Worm (Caenorhabditis elegans) whole organism, early embryonic: ENCODE data around the gene dsl-5.

Experiments
- B0310.2 ChIP-seq: sonication (generic microtip); optimal IDR thresholded peaks from 2 replicates; lab custom pipeline; 2016; ENCODE audit warnings: mild to moderate bottlenecking, missing genetic modification characterization, missing compliant biosample characterization
- F13C5.2 ChIP-seq: sonication (generic microtip); optimal IDR thresholded peaks from 2 replicates; lab custom pipeline; 2017; ENCODE audit warnings: mild to moderate bottlenecking, missing genetic modification characterization, inconsistent platforms, missing compliant biosample characterization
- aly-1 ChIP-seq: sonication (generic microtip); optimal IDR thresholded peaks from 2 replicates; lab custom pipeline; 2016; ENCODE audit warnings: missing genetic modification characterization, missing compliant biosample characterization
- ama-1 ChIP-seq: fragments of 150-350 bp; optimal IDR thresholded peaks from 2 replicates; lab custom pipeline; 2014
- ceh-13 ChIP-seq: fragments of 200-800 bp; sonication (Bioruptor generic); optimal IDR thresholded peaks from 2 replicates; lab custom pipeline; 2018; ENCODE audit warnings: mild to moderate bottlenecking, missing genetic modification characterization, missing compliant biosample characterization
- ceh-36 ChIP-seq: sonication (generic microtip); optimal IDR thresholded peaks from 2 replicates; lab custom pipeline; 2016; ENCODE audit warnings: missing genetic modification characterization, inconsistent platforms, missing compliant biosample characterization
- ets-7 ChIP-seq: sonication (generic microtip); optimal IDR thresholded peaks from 2 replicates; lab custom pipeline; 2016; ENCODE audit warnings: missing genotype, missing genetic modification characterization, missing compliant biosample characterization
- flt-1 ChIP-seq: fragments of 200-800 bp; sonication (Bioruptor generic); IDR thresholded peaks from 2 replicates; pipeline ENCODE4 v1.3.6; 2022; ENCODE audit warnings: missing genetic modification characterization, missing compliant biosample characterization
- hmbx-1 ChIP-seq: sonication (generic microtip); optimal IDR thresholded peaks from 2 replicates; lab custom pipeline; 2016; ENCODE audit warnings: mild to moderate bottlenecking, missing genetic modification characterization, missing compliant biosample characterization
- hmg-4 ChIP-seq: fragments of 200-800 bp; sonication (Bioruptor generic); optimal IDR thresholded peaks from 2 replicates; lab custom pipeline; 2018; ENCODE audit warnings: mild to moderate bottlenecking, missing genetic modification characterization, missing compliant biosample characterization
- hnd-1 ChIP-seq: sonication (generic microtip); optimal IDR thresholded peaks from 2 replicates; lab custom pipeline; 2016; ENCODE audit warnings: missing genetic modification characterization, missing compliant biosample characterization
- pes-1 ChIP-seq: fragments of 200-800 bp; sonication (Bioruptor generic); IDR thresholded peaks from 2 replicates; pipeline ENCODE4 v1.3.6; 2022; ENCODE audit warnings: missing genetic modification reagents, missing genetic modification characterization, missing compliant biosample characterization
- scrt-1 ChIP-seq: fragments of 200-800 bp; sonication (Bioruptor generic); IDR thresholded peaks from 2 replicates; pipeline ENCODE4 v1.3.6; 2022; ENCODE audit warnings: missing genetic modification characterization, missing compliant biosample characterization
- sea-1 ChIP-seq: fragments of 200-800 bp; sonication (Bioruptor generic); conservative IDR thresholded peaks from 2 replicates; pipeline ENCODE4 v1.3.6; 2022; ENCODE audit warnings: missing genetic modification characterization, missing compliant biosample characterization
- tbx-11 ChIP-seq: fragments of 200-800 bp; sonication (Bioruptor generic); IDR thresholded peaks from 2 replicates; pipeline ENCODE4 v1.3.6; 2022; ENCODE audit warnings: missing genetic modification characterization, missing compliant biosample characterization
- tbx-37 ChIP-seq: fragments of 200-800 bp; sonication (Bioruptor generic); conservative IDR thresholded peaks from 2 replicates; pipeline ENCODE4 v1.3.6; 2022; ENCODE audit warnings: missing genetic modification reagents, missing genetic modification characterization, missing compliant biosample characterization
- tra-4 ChIP-seq: sonication (generic microtip); optimal IDR thresholded peaks from 2 replicates; lab custom pipeline; 2017; ENCODE audit warnings: missing genetic modification characterization, missing compliant biosample characterization

Gene dsl-5

DNA sequence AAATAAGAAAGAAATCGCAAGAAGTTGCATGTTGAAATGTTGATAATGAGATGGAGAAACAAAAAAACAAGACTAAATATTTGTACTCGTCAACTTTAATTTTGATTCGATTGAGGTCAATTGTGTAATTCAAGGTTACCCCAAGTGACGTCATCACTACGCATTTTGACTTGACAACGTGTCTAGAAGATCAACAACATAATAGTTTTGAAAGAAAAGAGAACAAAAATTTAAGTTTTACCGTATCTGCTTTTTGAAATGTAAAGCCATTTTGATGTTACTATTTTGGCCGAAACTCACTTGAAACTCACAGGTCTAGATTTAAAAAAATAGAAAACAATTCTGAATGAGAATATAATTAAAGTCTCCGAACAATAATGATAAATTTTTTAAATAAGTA lies at the start of gene dsl-5:
dsl-5 (minus strand) TSS at position 101 of the 400 bp plus-strand sequence.
- no peak for TF ChIP-seq ceh-13 (GFP tag; lab: Kevin White, UChicago)
- no peak for TF ChIP-seq aly-1 (tag; lab: Kevin White, UChicago)
- no peak for TF ChIP-seq hnd-1 (tag; lab: Kevin White, UChicago)
- no peak for TF ChIP-seq pes-1 (GFP tag; lab: Robert Waterston, UW)
- no peak for TF ChIP-seq scrt-1 (GFP tag; lab: Robert Waterston, UW)
- no peak for TF ChIP-seq tbx-37 (GFP tag; lab: Robert Waterston, UW)
- TF ChIP-seq sea-1 (GFP tag; lab: Robert Waterston, UW), result no peak
- TF ChIP-seq ets-7 (tag; lab: Kevin White, UChicago), result no peak
- TF ChIP-seq tra-4 (tag; lab: Kevin White, UChicago), result no peak
- TF ChIP-seq hmg-4, result no peak
- TF ChIP-seq hmbx-1, result no peak
- TF ChIP-seq ceh-36 (tag; lab: Kevin White, UChicago), result no peak

DNA sequence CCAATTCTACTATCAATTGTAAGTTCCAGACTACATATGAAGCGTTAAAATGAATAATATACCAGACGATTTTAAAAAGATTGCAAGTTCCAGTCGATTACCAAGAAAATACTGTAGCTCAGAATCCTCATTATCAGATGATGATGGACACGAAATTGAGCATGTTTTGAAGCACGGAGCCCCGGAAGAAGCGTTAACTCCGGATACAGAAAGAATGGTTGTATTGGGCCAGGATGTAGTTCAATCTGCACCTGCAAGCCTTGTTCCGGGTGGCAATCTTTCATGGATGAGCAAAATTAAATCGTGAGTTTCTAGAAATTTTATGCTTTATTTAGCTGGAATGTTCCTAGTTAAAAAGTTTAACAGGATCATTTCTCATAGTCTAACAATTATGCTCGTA lies 47.2 kb upstream of the dsl-5 start, which contains the start of gene atg-4.2:
atg-4.2 (plus strand) TSS at position 24 of the 400 bp plus-strand sequence.
- no peak for TF ChIP-seq ceh-36 (tag; lab: Kevin White, UChicago)
- TF ChIP-seq ceh-13 (GFP tag; lab: Kevin White, UChicago), result no peak
- no peak for TF ChIP-seq scrt-1 (GFP tag; lab: Robert Waterston, UW)
- TF ChIP-seq sea-1 (GFP tag; lab: Robert Waterston, UW), result no peak
- no peak for TF ChIP-seq tbx-11 (GFP tag; lab: Robert Waterston, UW)
- TF ChIP-seq tra-4 (tag; lab: Kevin White, UChicago), result no peak

DNA sequence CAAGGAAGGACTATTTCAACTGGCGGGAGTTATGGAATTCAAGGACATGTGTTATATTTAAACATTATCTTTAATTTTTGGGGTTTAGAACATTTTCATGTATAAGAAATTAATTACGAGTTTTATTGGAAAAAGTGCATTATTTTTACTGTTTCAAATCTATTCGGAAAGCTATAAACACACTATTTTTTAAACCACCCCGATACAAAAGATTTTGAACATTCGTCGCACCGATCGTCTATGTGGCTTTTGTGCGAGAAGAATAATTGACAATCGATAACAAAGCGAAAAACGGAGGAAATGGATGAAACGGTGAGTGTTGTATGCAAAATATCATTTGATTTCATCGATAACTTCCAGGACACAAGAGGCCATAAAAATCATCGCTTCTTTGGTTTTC lies 44.2 kb upstream of the dsl-5 start, which contains the start of gene ZK809.9:
ZK809.9 (plus strand) TSS at position 301 of the 400 bp plus-strand sequence.
- TF ChIP-seq F13C5.2 (tag; lab: Kevin White, UChicago) (no peak), ets-7 (tag; lab: Kevin White, UChicago) (no peak), tra-4 (tag; lab: Kevin White, UChicago) (no peak), aly-1 (tag; lab: Kevin White, UChicago) (no peak), hnd-1 (tag; lab: Kevin White, UChicago) (no peak), sea-1 (GFP tag; lab: Robert Waterston, UW) (no peak), B0310.2 (tag; lab: Kevin White, UChicago) (no peak), hmg-4 (no peak), tbx-37 (GFP tag; lab: Robert Waterston, UW) (no peak), ama-1 (lab: Kevin White, UChicago) (no peak), scrt-1 (GFP tag; lab: Robert Waterston, UW) (no peak), ceh-36 (tag; lab: Kevin White, UChicago) (no peak), ceh-13 (GFP tag; lab: Kevin White, UChicago) (no peak), pes-1 (GFP tag; lab: Robert Waterston, UW) (no peak)

- TF ChIP-seq sea-1 (GFP tag; lab: Robert Waterston, UW) (no peak), flt-1 (GFP tag; lab: Robert Waterston, UW) (no peak), aly-1 (tag; lab: Kevin White, UChicago) (no peak), tbx-11 (GFP tag; lab: Robert Waterston, UW) (no peak), ceh-36 (tag; lab: Kevin White, UChicago) (no peak), pes-1 (GFP tag; lab: Robert Waterston, UW) (no peak), B0310.2 (tag; lab: Kevin White, UChicago) (no peak), hnd-1 (tag; lab: Kevin White, UChicago) (no peak), ceh-13 (GFP tag; lab: Kevin White, UChicago) (no peak), ets-7 (tag; lab: Kevin White, UChicago) (no peak), F13C5.2 (tag; lab: Kevin White, UChicago) (no peak), ama-1 (lab: Kevin White, UChicago) (no peak), hmbx-1 (no peak), tbx-37 (GFP tag; lab: Robert Waterston, UW) (no peak), tra-4 (tag; lab: Kevin White, UChicago) (no peak)
These were observed 39.0 kb upstream of the dsl-5 start, which contains the start of gene ZK792.1 for ce11 chrIV:11659794-11660312. Gene ZK792.1, plus strand, starts transcription at chrIV:11659844.

DNA sequence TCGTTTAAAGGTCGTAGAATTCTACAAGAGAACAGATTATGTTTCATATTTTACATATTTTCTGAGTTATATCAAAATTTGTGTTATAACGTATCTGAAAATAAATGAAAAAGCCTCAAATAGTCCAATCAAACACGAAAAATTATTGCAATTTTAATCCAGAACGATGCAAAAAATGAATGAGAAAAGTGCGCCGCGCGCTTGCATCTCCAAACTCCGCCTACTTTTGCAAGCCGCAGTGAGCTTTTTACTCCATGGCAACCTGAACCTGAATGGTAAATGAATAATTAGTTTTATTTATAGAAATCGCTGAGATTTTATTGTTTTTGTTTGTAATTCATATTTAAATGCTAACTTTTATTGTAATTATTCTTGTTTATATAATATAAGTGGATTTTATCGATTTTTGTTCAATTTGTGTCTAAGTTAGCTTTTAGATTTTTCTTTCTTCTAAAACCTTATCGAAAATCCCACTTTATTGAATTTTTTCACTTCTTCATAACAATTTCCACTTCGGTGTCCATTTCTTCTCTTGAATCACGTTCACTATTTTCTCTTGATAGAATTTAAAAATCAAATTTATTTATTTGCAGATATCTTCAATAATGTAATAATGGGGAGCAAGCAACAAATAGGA lies 35.5 kb upstream of the dsl-5 start, which contains the start of gene ZK809.5:
ZK809.5 (plus strand) TSS at position 587 of the 637 bp plus-strand sequence.
- no peak for TF ChIP-seq ceh-36 (tag; lab: Kevin White, UChicago)
- TF ChIP-seq hmg-4, result no peak
- TF ChIP-seq ama-1 (lab: Kevin White, UChicago), result no peak
- TF ChIP-seq F13C5.2 (tag; lab: Kevin White, UChicago), result no peak
- TF ChIP-seq flt-1 (GFP tag; lab: Robert Waterston, UW), result no peak
- no peak for TF ChIP-seq tra-4 (tag; lab: Kevin White, UChicago)
- no peak for TF ChIP-seq B0310.2 (tag; lab: Kevin White, UChicago)
- TF ChIP-seq pes-1 (GFP tag; lab: Robert Waterston, UW), result no peak
- no peak for TF ChIP-seq tbx-37 (GFP tag; lab: Robert Waterston, UW)
- TF ChIP-seq tbx-11 (GFP tag; lab: Robert Waterston, UW), result no peak
- TF ChIP-seq scrt-1 (GFP tag; lab: Robert Waterston, UW), result no peak

DNA sequence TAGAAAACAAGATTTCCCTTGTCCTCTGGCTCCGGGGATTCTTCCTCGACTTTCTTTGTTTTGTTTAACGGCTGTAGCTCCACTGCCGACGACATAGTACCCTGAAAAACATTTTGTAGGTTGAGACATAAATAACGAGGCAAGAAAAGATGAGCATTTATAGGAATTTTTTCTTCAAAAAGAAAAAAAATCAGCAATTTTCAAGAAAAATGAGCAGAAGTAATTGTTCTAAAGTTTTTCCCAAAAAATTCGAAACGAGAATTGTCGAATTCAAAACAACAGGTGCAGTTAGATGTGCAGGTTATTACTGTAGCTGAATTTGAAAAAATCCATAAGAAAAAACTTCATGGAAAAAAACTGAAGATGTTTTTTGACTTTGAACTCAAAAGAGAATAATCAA lies 34.6 kb upstream of the dsl-5 start, which contains the start of gene ent-1:
ent-1 (minus strand) TSS at position 101 of the 400 bp plus-strand sequence.
- TF ChIP-seq scrt-1 (GFP tag; lab: Robert Waterston, UW), result no peak
- TF ChIP-seq tra-4 (tag; lab: Kevin White, UChicago), result no peak
- TF ChIP-seq F13C5.2 (tag; lab: Kevin White, UChicago), result no peak
- no peak for TF ChIP-seq tbx-11 (GFP tag; lab: Robert Waterston, UW)
- no peak for TF ChIP-seq sea-1 (GFP tag; lab: Robert Waterston, UW)
- no peak for TF ChIP-seq ceh-13 (GFP tag; lab: Kevin White, UChicago)
- TF ChIP-seq ets-7 (tag; lab: Kevin White, UChicago), result no peak
- no peak for TF ChIP-seq B0310.2 (tag; lab: Kevin White, UChicago)
- TF ChIP-seq pes-1 (GFP tag; lab: Robert Waterston, UW), result no peak
